Fruit fly (Drosophila melanogaster): ENCODE measurements around the gene sno.

DNA sequence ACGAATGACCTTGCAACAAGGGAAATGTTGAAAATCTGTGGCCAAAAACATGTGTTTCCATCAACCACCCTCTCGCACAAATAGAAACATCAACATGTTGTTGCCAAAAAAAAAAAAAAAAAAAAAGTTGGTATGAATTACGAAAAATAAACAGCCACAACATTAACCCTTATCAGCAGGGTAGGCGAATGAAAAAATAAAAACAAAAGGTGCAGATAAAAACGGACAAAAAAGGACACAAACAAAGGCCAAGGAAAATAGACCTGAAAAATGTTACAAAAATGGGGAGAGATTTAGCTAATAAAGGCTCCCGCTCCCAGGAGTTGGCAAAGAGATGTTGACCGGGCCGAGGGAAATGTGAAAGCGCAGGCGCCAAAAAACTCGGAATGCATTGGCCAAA lies 2.1 kb downstream of the sno start:
- TF ChIP-seq CG8478 (optimal IDR thresholded peaks at IDR 0.05) (no peak), psq (optimal IDR thresholded peaks at IDR 0.05) (no peak)

All from whole organism.